Fruit fly (Drosophila melanogaster): ENCODE data around the gene GABPI.
A peak's percentile ranks its signal among the peaks of the same experiment; 100 is the strongest.

- no peak for TF ChIP-seq Ets98B (GFP tag; IDR thresholded peaks at IDR 0.05)
- TF ChIP-seq CG34367 (tag; optimal IDR thresholded peaks at IDR 0.05) = no peak
- TF ChIP-seq CG17806 (tag; optimal IDR thresholded peaks at IDR 0.05) = no peak
- no peak for TF ChIP-seq Pif1A (GFP tag; optimal IDR thresholded peaks at IDR 0.05)
- TF ChIP-seq EcR (GFP tag; optimal IDR thresholded peaks at IDR 0.05) = peak; percentile 3
These were observed 31.2 kb upstream of the GABPI start, which contains the start of gene Ccdc85 for dm6 chr2L:2999113-2999512.

Data from whole organism, pupa.